Fruit fly (Drosophila melanogaster) whole organism, embryonic: ENCODE measurements around the gene CG2747.
A peak's percentile ranks its signal among the peaks of the same experiment; 100 is the strongest.

Experiments used
- Adf1 ChIP-seq: fragments of 200-800 bp; sonication (Bioruptor generic); IDR thresholded peaks from 2 replicates; pipeline ENCODE4 v1.3.6; 2022; ENCODE audit warnings: missing biosample characterization, missing genetic modification characterization
- Awh ChIP-seq: fragments of 200-800 bp; sonication (Bioruptor generic); IDR thresholded peaks from 2 replicates; pipeline ENCODE4, ENCODE4 v1.3.6; 2022; ENCODE audit warnings: missing biosample characterization, missing genetic modification characterization
- Blimp-1 ChIP-seq: fragments of 200-800 bp; sonication (Bioruptor generic); optimal IDR thresholded peaks from 3 replicates; lab custom pipeline; 2018; ENCODE audit warnings: missing biosample characterization, missing genetic modification characterization, mild to moderate bottlenecking, moderate library complexity, missing genetic modification reagents
- CG10267 ChIP-seq: fragments of 200-800 bp; sonication (Bioruptor generic); optimal IDR thresholded peaks from 2 replicates; lab custom pipeline; 2018; ENCODE audit warnings: missing biosample characterization, mild to moderate bottlenecking, missing genetic modification characterization, moderate library complexity
- CG10366 ChIP-seq: fragments of 200-800 bp; sonication (Bioruptor generic); IDR thresholded peaks from 2 replicates; pipeline ENCODE4 v1.3.6; 2022; ENCODE audit warnings: missing biosample characterization, missing genetic modification characterization
- CG10543 ChIP-seq: fragments of 200-800 bp; sonication (Bioruptor generic); optimal IDR thresholded peaks from 3 replicates; lab custom pipeline; 2017; ENCODE audit warnings: missing biosample characterization, mild to moderate bottlenecking, missing genetic modification characterization, moderate library complexity
- CG12769 ChIP-seq: fragments of 200-800 bp; sonication (Bioruptor generic); optimal IDR thresholded peaks from 2 replicates; lab custom pipeline; 2019; ENCODE audit warnings: missing biosample characterization, mild to moderate bottlenecking, missing genetic modification characterization, moderate library complexity
- CG13287 ChIP-seq: fragments of 200-800 bp; sonication (Bioruptor generic); IDR thresholded peaks from 2 replicates; pipeline ENCODE4 v1.3.6; 2022; ENCODE audit warnings: missing biosample characterization, missing genetic modification characterization; ENCODE audit not compliant: partially characterized antibody
- CG15601 ChIP-seq: fragments of 200-800 bp; sonication (Bioruptor generic); optimal IDR thresholded peaks from 3 replicates; lab custom pipeline; 2019; ENCODE audit warnings: missing biosample characterization, mild to moderate bottlenecking, missing genetic modification characterization, moderate library complexity
- CG15696 ChIP-seq: fragments of 200-800 bp; sonication (Bioruptor generic); optimal IDR thresholded peaks from 2 replicates; lab custom pipeline; 2019; ENCODE audit warnings: missing biosample characterization, mild to moderate bottlenecking, missing genetic modification characterization, moderate library complexity
- CG1603 ChIP-seq: fragments of 200-800 bp; sonication (Bioruptor generic); optimal IDR thresholded peaks from 2 replicates; lab custom pipeline; 2019; ENCODE audit warnings: missing biosample characterization, mild to moderate bottlenecking, missing genetic modification characterization, moderate library complexity
- CG16813 ChIP-seq: fragments of 200-800 bp; sonication (Bioruptor generic); IDR thresholded peaks from 3 replicates; pipeline ENCODE4 v1.3.6; 2022; ENCODE audit warnings: missing biosample characterization, missing genetic modification characterization; ENCODE audit not compliant: partially characterized antibody
- CG17361 ChIP-seq: fragments of 200-800 bp; sonication (Bioruptor generic); IDR thresholded peaks from 3 replicates; pipeline ENCODE4 v1.3.6; 2022; ENCODE audit warnings: missing biosample characterization, missing genetic modification characterization
- CG1792 ChIP-seq: fragments of 200-800 bp; sonication (Bioruptor generic); optimal IDR thresholded peaks from 2 replicates; lab custom pipeline; 2016; ENCODE audit warnings: missing biosample characterization, missing genetic modification characterization
- CG18262 ChIP-seq: fragments of 200-800 bp; optimal IDR thresholded peaks from 3 replicates; lab custom pipeline; 2019; ENCODE audit warnings: missing biosample characterization, mild to moderate bottlenecking, missing genetic modification characterization, moderate library complexity
- CG3995 ChIP-seq: fragments of 200-800 bp; sonication (Bioruptor generic); optimal IDR thresholded peaks from 3 replicates; lab custom pipeline; 2016; ENCODE audit warnings: missing biosample characterization, missing genetic modification characterization
- CG42726 ChIP-seq: fragments of 200-800 bp; sonication (Bioruptor generic); IDR thresholded peaks from 2 replicates; pipeline ENCODE4 v1.3.6; 2022; ENCODE audit warnings: missing biosample characterization, missing genetic modification characterization; ENCODE audit not compliant: partially characterized antibody
- CG4707 ChIP-seq: fragments of 200-800 bp; sonication (Bioruptor generic); optimal IDR thresholded peaks from 2 replicates; lab custom pipeline; 2018; ENCODE audit warnings: missing biosample characterization, mild to moderate bottlenecking, missing genetic modification characterization, moderate library complexity
- CG6175 ChIP-seq: fragments of 200-800 bp; sonication (Bioruptor generic); IDR thresholded peaks from 3 replicates; pipeline ENCODE4 v1.3.6; 2022; ENCODE audit warnings: missing biosample characterization, missing genetic modification characterization
- CG7556 ChIP-seq: fragments of 200-800 bp; sonication (Bioruptor generic); optimal IDR thresholded peaks from 2 replicates; lab custom pipeline; 2017; ENCODE audit warnings: missing biosample characterization, mild to moderate bottlenecking, missing genetic modification characterization
- CG7839 ChIP-seq: fragments of 200-800 bp; sonication (Bioruptor generic); optimal IDR thresholded peaks from 3 replicates; lab custom pipeline; 2018; ENCODE audit warnings: missing biosample characterization, mild to moderate bottlenecking, missing genetic modification characterization, moderate library complexity
- CG7928 ChIP-seq: fragments of 200-800 bp; sonication (Bioruptor generic); optimal IDR thresholded peaks from 2 replicates; lab custom pipeline; 2017; ENCODE audit warnings: missing biosample characterization, mild to moderate bottlenecking, missing genetic modification characterization
- CG9817 ChIP-seq: fragments of 200-800 bp; sonication (Bioruptor generic); optimal IDR thresholded peaks from 2 replicates; lab custom pipeline; 2018; ENCODE audit warnings: missing biosample characterization, mild to moderate bottlenecking, missing genetic modification characterization, moderate library complexity
- Dp ChIP-seq: fragments of 200-800 bp; sonication (Bioruptor generic); optimal IDR thresholded peaks from 2 replicates; lab custom pipeline; 2018; ENCODE audit warnings: missing biosample characterization, mild to moderate bottlenecking, missing genetic modification characterization, moderate library complexity
- E2f1 ChIP-seq: fragments of 200-800 bp; sonication (Bioruptor generic); IDR thresholded peaks from 2 replicates; pipeline ENCODE4 v1.3.6; 2022; ENCODE audit warnings: missing biosample characterization, missing genetic modification characterization
- Lpt ChIP-seq: fragments of >200 bp; optimal IDR thresholded peaks from 2 replicates; lab custom pipeline; 2018; ENCODE audit warnings: missing biosample characterization, missing genetic modification characterization
- MESR4 ChIP-seq: fragments of 200-800 bp; sonication (Bioruptor generic); optimal IDR thresholded peaks from 2 replicates; lab custom pipeline; 2018; ENCODE audit warnings: missing biosample characterization, mild to moderate bottlenecking, missing genetic modification characterization, moderate library complexity
- MTF-1 ChIP-seq: fragments of 200-800 bp; sonication (Bioruptor generic); optimal IDR thresholded peaks from 2 replicates; lab custom pipeline; 2018; ENCODE audit warnings: missing biosample characterization, mild to moderate bottlenecking, missing genetic modification characterization, borderline replicate concordance
- NFAT ChIP-seq: fragments of 200-800 bp; sonication (Bioruptor generic); IDR thresholded peaks from 2 replicates; pipeline ENCODE4 v1.3.6; 2022; ENCODE audit warnings: missing biosample characterization, missing genetic modification characterization
- NfI ChIP-seq: fragments of 200-800 bp; sonication (Bioruptor generic); optimal IDR thresholded peaks from 3 replicates; lab custom pipeline; 2018; ENCODE audit warnings: missing biosample characterization, mild to moderate bottlenecking, missing genetic modification characterization, moderate library complexity
- Six4 ChIP-seq: fragments of 200-800 bp; sonication (Bioruptor generic); optimal IDR thresholded peaks from 2 replicates; lab custom pipeline; 2016; ENCODE audit warnings: missing biosample characterization, missing genetic modification characterization
- TFAM ChIP-seq: fragments of 200-800 bp; sonication (Bioruptor generic); optimal IDR thresholded peaks from 2 replicates; lab custom pipeline; 2017; ENCODE audit warnings: missing biosample characterization, missing genetic modification characterization, inconsistent platforms
- ac ChIP-seq: fragments of 200-800 bp; sonication (Bioruptor generic); optimal IDR thresholded peaks from 3 replicates; lab custom pipeline; 2017; ENCODE audit warnings: missing biosample characterization, mild to moderate bottlenecking, missing genetic modification characterization
- chinmo ChIP-seq: fragments of 200-800 bp; sonication (Bioruptor generic); IDR thresholded peaks from 4 replicates; pipeline ENCODE4 v1.3.6; 2022; ENCODE audit warnings: missing biosample characterization, missing genetic modification characterization; ENCODE audit not compliant: partially characterized antibody
- chn ChIP-seq: fragments of 200-800 bp; sonication (Bioruptor generic); optimal IDR thresholded peaks from 2 replicates; lab custom pipeline; 2016; ENCODE audit warnings: missing biosample characterization, missing genetic modification characterization
- crol ChIP-seq: fragments of 200-800 bp; sonication (Bioruptor generic); IDR thresholded peaks from 2 replicates; pipeline ENCODE4 v1.3.6; 2022; ENCODE audit warnings: missing biosample characterization, missing genetic modification characterization
- grau ChIP-seq: fragments of 200-800 bp; optimal IDR thresholded peaks from 3 replicates; lab custom pipeline; 2019; ENCODE audit warnings: missing biosample characterization, mild to moderate bottlenecking, missing genetic modification characterization, moderate library complexity
- grn ChIP-seq: fragments of 200-800 bp; sonication (Bioruptor generic); optimal IDR thresholded peaks from 3 replicates; lab custom pipeline; 2017; ENCODE audit warnings: missing biosample characterization, missing genetic modification characterization
- jing ChIP-seq: fragments of 200-800 bp; sonication (Bioruptor generic); optimal IDR thresholded peaks from 2 replicates; lab custom pipeline; 2018; ENCODE audit warnings: missing biosample characterization, mild to moderate bottlenecking, missing genetic modification characterization
- pita ChIP-seq: fragments of 200-800 bp; sonication (Bioruptor generic); optimal IDR thresholded peaks from 2 replicates; lab custom pipeline; 2017; ENCODE audit warnings: missing biosample characterization, mild to moderate bottlenecking, missing genetic modification characterization
- sd ChIP-seq: fragments of 200-800 bp; sonication (Bioruptor generic); optimal IDR thresholded peaks from 3 replicates; lab custom pipeline; 2018; ENCODE audit warnings: missing biosample characterization, mild to moderate bottlenecking, missing genetic modification characterization, moderate library complexity
- sens ChIP-seq: fragments of 200-800 bp; sonication (Bioruptor generic); peaks from one replicate; lab custom pipeline; 2016; ENCODE audit warnings: missing biosample characterization, missing genetic modification characterization
- sens-2 ChIP-seq: fragments of 200-800 bp; sonication (Bioruptor generic); IDR thresholded peaks from 2 replicates; pipeline ENCODE4 v1.3.6; 2022; ENCODE audit warnings: missing biosample characterization, missing genetic modification characterization
- sqz ChIP-seq: fragments of 200-800 bp; sonication (Bioruptor generic); optimal IDR thresholded peaks from 3 replicates; lab custom pipeline; 2018; ENCODE audit warnings: missing biosample characterization, mild to moderate bottlenecking, missing genetic modification characterization
- stwl ChIP-seq: fragments of 200-800 bp; sonication (Bioruptor generic); optimal IDR thresholded peaks from 3 replicates; lab custom pipeline; 2018; ENCODE audit warnings: missing biosample characterization, mild to moderate bottlenecking, missing genetic modification characterization, moderate library complexity
- trem ChIP-seq: fragments of 200-800 bp; optimal IDR thresholded peaks from 3 replicates; lab custom pipeline; 2019; ENCODE audit warnings: missing biosample characterization, mild to moderate bottlenecking, missing genetic modification characterization, moderate library complexity
- zen ChIP-seq: fragments of 200-800 bp; sonication (Bioruptor generic); optimal IDR thresholded peaks from 3 replicates; lab custom pipeline; 2018; ENCODE audit warnings: missing biosample characterization, mild to moderate bottlenecking, missing genetic modification characterization, moderate library complexity

CG2747 gene

DNA sequence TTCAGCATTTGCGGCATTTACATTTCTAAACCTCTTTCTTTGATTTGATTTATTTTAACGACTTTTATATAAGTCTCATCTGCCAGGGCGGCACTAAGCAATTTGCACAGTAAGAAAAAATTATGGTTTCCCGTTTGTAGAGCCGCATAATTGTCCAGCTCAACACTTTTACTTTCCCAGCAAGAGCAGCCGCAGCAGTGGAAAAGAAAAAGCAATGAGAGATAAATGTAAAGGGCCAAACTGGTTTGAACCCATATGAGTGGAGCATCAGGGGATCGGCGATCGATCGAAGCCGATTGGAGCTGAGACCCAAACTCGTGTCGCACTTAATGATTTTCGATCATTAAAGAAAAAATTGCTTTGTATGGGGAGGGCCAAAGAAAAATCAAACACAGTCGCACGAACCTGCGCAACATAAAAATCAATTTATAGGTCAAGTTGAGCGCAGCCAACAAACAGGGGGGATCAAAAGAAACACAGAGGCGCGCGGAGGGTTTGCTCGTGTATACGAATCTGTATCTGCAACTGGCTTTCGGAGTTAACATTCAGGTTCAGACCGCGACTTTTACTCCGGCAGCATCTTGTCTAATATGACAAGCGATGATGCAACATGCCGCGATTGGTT is 39.7 kb downstream of the CG2747 start (continued):
- TF ChIP-seq ac (no peak), grn (GFP tag; lab: Kevin White, UChicago) (peak; percentile 18), Blimp-1 (GFP tag; lab: Kevin White, UChicago) (peak; percentile 96), zen (tag; lab: Kevin White, UChicago) (no peak), CG18262 (tag; lab: Kevin White, UChicago) (no peak), CG7928 (GFP tag; lab: Kevin White, UChicago) (no peak), chn (GFP tag; lab: Kevin White, UChicago) (no peak), sens-2 (no peak), CG7556 (GFP tag; lab: Kevin White, UChicago) (no peak), CG9817 (no peak), jing (GFP tag; lab: Kevin White, UChicago) (no peak), sqz (peak; percentile 41), CG10543 (GFP tag; lab: Kevin White, UChicago) (peak; percentile 6)

DNA sequence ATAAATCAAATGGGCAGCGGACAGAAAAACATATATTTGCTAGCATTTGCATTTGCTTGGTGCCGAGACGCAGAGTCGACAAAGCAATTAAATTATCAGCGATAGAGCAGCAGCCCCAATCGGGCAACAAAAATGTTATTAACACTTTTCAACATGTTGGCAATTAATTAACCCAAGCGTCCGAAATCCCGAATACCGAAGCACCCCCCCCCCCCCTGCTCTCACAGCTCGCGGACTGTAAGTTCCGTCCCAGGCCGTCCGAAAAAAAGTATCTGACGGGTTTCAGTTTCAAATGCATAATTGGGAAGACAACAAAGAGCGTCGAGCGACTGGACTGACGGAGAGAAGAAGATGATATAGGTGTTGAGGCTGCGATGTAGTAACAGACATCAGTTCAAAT is 40.3 kb downstream of the CG2747 start:
- TF ChIP-seq Lpt (no peak), sens (GFP tag; lab: Kevin White, UChicago) (peak; percentile 23), CG16813 (GFP tag; lab: Robert Waterston, UW) (no peak), Dp (GFP tag; lab: Kevin White, UChicago) (no peak), Awh (GFP tag; lab: Robert Waterston, UW) (peak; percentile 58), CG6175 (GFP tag; lab: Robert Waterston, UW) (no peak), chinmo (GFP tag; lab: Robert Waterston, UW) (0 out of 4 replicates have a peak, but pooled peaks have one; percentile 6), sd (tag; lab: Kevin White, UChicago) (peak; percentile 67), crol (GFP tag; lab: Robert Waterston, UW) (0 out of 2 replicates have a peak, but pooled peaks have one; percentile 29), CG10366 (GFP tag; lab: Robert Waterston, UW) (no peak), NFAT (GFP tag; lab: Robert Waterston, UW) (no peak), CG12769 (tag; lab: Kevin White, UChicago) (peak; percentile 72), NfI (GFP tag; lab: Kevin White, UChicago) (no peak)

DNA sequence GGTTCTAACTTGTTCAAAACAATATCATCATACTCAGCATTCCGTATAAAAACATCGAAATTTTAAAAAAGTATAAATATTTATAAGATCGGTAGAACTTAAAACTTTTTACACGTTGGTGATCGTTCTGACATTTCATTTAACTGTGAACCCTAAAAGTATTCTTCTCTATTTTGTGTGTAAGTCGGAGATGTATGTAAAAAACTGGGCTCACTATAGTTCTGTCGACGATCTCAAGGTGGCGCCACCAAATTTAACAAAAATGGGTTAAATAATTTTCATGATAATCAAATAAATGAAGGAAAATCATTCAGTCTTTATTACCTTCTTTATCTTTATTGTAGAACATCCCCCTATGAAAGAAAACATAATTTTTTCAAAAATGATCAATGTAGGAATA is 49.2 kb downstream of the CG2747 start:
- TF ChIP-seq CG4707 (GFP tag; lab: Kevin White, UChicago), result no peak
- TF ChIP-seq MTF-1, result no peak
- TF ChIP-seq CG17361 (GFP tag; lab: Robert Waterston, UW), result peak; percentile 35; the same call in 1 of the 3 replicates
- no peak for TF ChIP-seq Adf1 (GFP tag; lab: Robert Waterston, UW)
- no peak for TF ChIP-seq TFAM (GFP tag; lab: Kevin White, UChicago)
- TF ChIP-seq CG10267, result peak; percentile 3
- TF ChIP-seq E2f1 (GFP tag; lab: Robert Waterston, UW), result no peak
- 0 out of 3 replicates have a peak, but pooled peaks have one; percentile 35 for TF ChIP-seq CG16813 (GFP tag; lab: Robert Waterston, UW)
- TF ChIP-seq CG15696 (tag; lab: Kevin White, UChicago), result peak; percentile 3
- TF ChIP-seq pita (GFP tag; lab: Kevin White, UChicago), result peak; percentile 2
- TF ChIP-seq CG1603 (tag; lab: Kevin White, UChicago), result peak; percentile 16
- peak; percentile 24; the same call in 1 of the 2 replicates for TF ChIP-seq CG13287 (GFP tag; lab: Robert Waterston, UW)
- no peak for TF ChIP-seq MESR4 (GFP tag; lab: Kevin White, UChicago)
- TF ChIP-seq CG1792 (GFP tag; lab: Kevin White, UChicago), result no peak
- peak; percentile 16 for TF ChIP-seq CG7839 (tag; lab: Kevin White, UChicago)
- TF ChIP-seq trem, result peak; percentile 15
- peak; percentile 47 for TF ChIP-seq stwl (tag; lab: Kevin White, UChicago)
- TF ChIP-seq CG3995 (GFP tag; lab: Kevin White, UChicago), result no peak
- TF ChIP-seq grau (tag; lab: Kevin White, UChicago), result peak; percentile 12
- TF ChIP-seq CG42726 (GFP tag; lab: Robert Waterston, UW), result 0 out of 2 replicates have a peak, but pooled peaks have one; percentile 25
- TF ChIP-seq Six4, result no peak
- peak; percentile 18 for TF ChIP-seq CG15601
